Worm (Caenorhabditis elegans) whole organism, L4/young adult: ENCODE results near the gene suex-1.

Experiments
- dao-5 ChIP-seq: sonication (generic microtip); optimal IDR thresholded peaks from 2 replicates; lab custom pipeline; 2016; ENCODE audit warnings: missing genotype, missing genetic modification characterization, moderate library complexity, missing compliant biosample characterization
- him-1 ChIP-seq: sonication (generic microtip); optimal IDR thresholded peaks from 2 replicates; lab custom pipeline; 2016; ENCODE audit warnings: missing genotype, missing genetic modification reagents, missing genetic modification characterization, missing compliant biosample characterization

DNA sequence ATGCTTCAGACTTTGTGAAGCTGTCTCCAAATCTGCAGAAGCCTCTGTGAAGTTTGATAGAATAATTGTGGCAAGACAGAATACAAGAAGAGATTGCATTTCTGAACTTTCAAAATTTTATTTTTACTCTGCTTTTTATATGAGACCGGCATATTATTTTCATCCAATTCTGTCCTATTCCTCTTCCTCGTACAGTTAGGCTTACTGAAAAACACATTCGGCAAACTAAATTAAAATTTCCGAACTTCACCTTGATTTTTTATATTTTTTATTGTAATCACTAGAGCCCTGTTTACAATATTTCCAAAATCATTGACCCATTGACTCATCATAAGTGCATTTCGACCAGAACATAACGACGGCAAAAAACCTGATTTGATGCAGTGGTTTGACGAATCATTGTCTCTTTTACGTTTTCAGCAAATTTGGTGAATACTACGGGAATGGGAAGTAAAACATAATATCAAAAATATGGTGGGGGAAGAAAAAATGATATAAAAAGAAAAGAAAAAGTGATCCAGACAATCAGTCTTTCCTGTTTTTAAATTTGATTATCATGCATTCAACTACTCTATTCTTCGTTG is at the start of gene suex-1, which contains the start of gene F12A10.9:
- TF ChIP-seq him-1 (tag; lab: Kevin White, UChicago) (no peak), dao-5 (no peak)
